Fruit fly (Drosophila melanogaster) whole organism, embryonic: Measurements from ENCODE around the gene CG14795.

ENCODE experiments used
- B-H2 ChIP-seq: fragments of 200-800 bp; sonication (Bioruptor generic); optimal IDR thresholded peaks from 2 replicates; lab custom pipeline; 2018; ENCODE audit warnings: missing biosample characterization, mild to moderate bottlenecking, missing genetic modification characterization
- BtbVII ChIP-seq: fragments of 200-800 bp; sonication (Bioruptor generic); optimal IDR thresholded peaks from 3 replicates; lab custom pipeline; 2017; ENCODE audit warnings: missing biosample characterization, mild to moderate bottlenecking, missing genetic modification characterization
- C15 ChIP-seq: fragments of 200-800 bp; sonication (Bioruptor generic); IDR thresholded peaks from 3 replicates; pipeline ENCODE4 v1.3.6; 2022; ENCODE audit warnings: missing biosample characterization, missing genetic modification characterization
- CG10462 ChIP-seq: fragments of 200-800 bp; sonication (Bioruptor generic); optimal IDR thresholded peaks from 2 replicates; lab custom pipeline; 2016; ENCODE audit warnings: missing biosample characterization, missing genetic modification characterization
- CG10979 ChIP-seq: fragments of 200-800 bp; sonication (Bioruptor generic); optimal IDR thresholded peaks from 2 replicates; lab custom pipeline; 2018; ENCODE audit warnings: missing biosample characterization, mild to moderate bottlenecking, missing genetic modification characterization, moderate library complexity
- CG15696 ChIP-seq: fragments of 200-800 bp; sonication (Bioruptor generic); optimal IDR thresholded peaks from 2 replicates; lab custom pipeline; 2019; ENCODE audit warnings: missing biosample characterization, mild to moderate bottlenecking, missing genetic modification characterization, moderate library complexity
- CG17361 ChIP-seq: fragments of 200-800 bp; sonication (Bioruptor generic); IDR thresholded peaks from 3 replicates; pipeline ENCODE4 v1.3.6; 2022; ENCODE audit warnings: missing biosample characterization, missing genetic modification characterization
- CG1792 ChIP-seq: fragments of 200-800 bp; sonication (Bioruptor generic); optimal IDR thresholded peaks from 2 replicates; lab custom pipeline; 2016; ENCODE audit warnings: missing biosample characterization, missing genetic modification characterization
- CG4282 ChIP-seq: fragments of 200-800 bp; sonication (Bioruptor generic); optimal IDR thresholded peaks from 2 replicates; lab custom pipeline; 2016; ENCODE audit warnings: missing biosample characterization, missing genetic modification characterization
- CG4360 ChIP-seq: fragments of 200-800 bp; sonication (Bioruptor generic); IDR thresholded peaks from 2 replicates; pipeline ENCODE4 v1.3.6; 2022; ENCODE audit warnings: missing biosample characterization, missing genetic modification characterization
- CG7963 ChIP-seq: fragments of 200-800 bp; sonication (Bioruptor generic); IDR thresholded peaks from 3 replicates; pipeline ENCODE4 v1.3.6; 2022; ENCODE audit warnings: missing biosample characterization, missing genetic modification characterization; ENCODE audit not compliant: partially characterized antibody
- CG8924 ChIP-seq: fragments of 200-800 bp; optimal IDR thresholded peaks from 3 replicates; lab custom pipeline; 2019; ENCODE audit warnings: missing biosample characterization, mild to moderate bottlenecking, missing genetic modification characterization, moderate library complexity
- CG9215 ChIP-seq: fragments of 200-800 bp; sonication (Bioruptor generic); IDR thresholded peaks from 2 replicates; pipeline ENCODE4 v1.3.6; 2022; ENCODE audit warnings: missing biosample characterization, missing genetic modification characterization
- CG9797 ChIP-seq: fragments of 200-800 bp; sonication (Bioruptor generic); optimal IDR thresholded peaks from 3 replicates; lab custom pipeline; 2018; ENCODE audit warnings: missing biosample characterization, mild to moderate bottlenecking, missing genetic modification characterization
- CHES-1-like ChIP-seq: fragments of 200-800 bp; sonication (Bioruptor generic); optimal IDR thresholded peaks from 2 replicates; lab custom pipeline; 2016; ENCODE audit warnings: missing biosample characterization, missing genetic modification characterization
- Chrac-16 ChIP-seq: fragments of 200-800 bp; sonication (Bioruptor generic); optimal IDR thresholded peaks from 3 replicates; lab custom pipeline; 2016; ENCODE audit warnings: missing biosample characterization, missing genetic modification characterization
- D ChIP-seq, 2 experiments: fragments of 200-800 bp in 1 of 2; fragments of >200 bp in 1 of 2; sonication (Bioruptor generic) in 1 of 2; optimal IDR thresholded peaks; 2 replicates in 1 of 2; 3 replicates in 1 of 2; lab custom pipeline; 2017; ENCODE audit warnings: mild to moderate bottlenecking in 1 of 2, missing biosample characterization in 1 of 2, missing genetic modification characterization in 1 of 2, missing genetic modification reagents in 1 of 2
- Dip2 ChIP-seq: fragments of 200-800 bp; sonication (Bioruptor generic); IDR thresholded peaks from 2 replicates; pipeline ENCODE4 v1.3.6; 2022; ENCODE audit warnings: missing biosample characterization, missing genetic modification characterization
- Fer1 ChIP-seq: fragments of 200-800 bp; sonication (Bioruptor generic); optimal IDR thresholded peaks from 2 replicates; lab custom pipeline; 2017; ENCODE audit warnings: missing biosample characterization, mild to moderate bottlenecking, missing genetic modification characterization
- HLH3B ChIP-seq: fragments of 200-800 bp; sonication (Bioruptor generic); IDR thresholded peaks from 2 replicates; pipeline ENCODE4 v1.3.6; 2022; ENCODE audit warnings: missing biosample characterization, missing genetic modification characterization
- Hand ChIP-seq: fragments of 200-800 bp; sonication (Bioruptor generic); optimal IDR thresholded peaks from 2 replicates; lab custom pipeline; 2017; ENCODE audit warnings: mild to moderate bottlenecking, missing biosample characterization, missing genetic modification reagents, missing genetic modification characterization
- HmgZ ChIP-seq: fragments of 200-800 bp; sonication (Bioruptor generic); optimal IDR thresholded peaks from 2 replicates; lab custom pipeline; 2018; ENCODE audit warnings: missing biosample characterization, mild to moderate bottlenecking, missing genetic modification characterization
- Hmr ChIP-seq: fragments of 200-800 bp; sonication (Bioruptor generic); optimal IDR thresholded peaks from 3 replicates; lab custom pipeline; 2017; ENCODE audit warnings: mild to moderate bottlenecking, missing biosample characterization, missing genetic modification reagents, missing genetic modification characterization
- Meics ChIP-seq: fragments of 200-800 bp; sonication (Bioruptor generic); optimal IDR thresholded peaks from 2 replicates; lab custom pipeline; 2017; ENCODE audit warnings: missing biosample characterization, mild to moderate bottlenecking, missing genetic modification characterization
- Oaz ChIP-seq: fragments of 200-800 bp; sonication (Bioruptor generic); IDR thresholded peaks from 2 replicates; pipeline ENCODE4 v1.3.6; 2022; ENCODE audit warnings: missing biosample characterization, missing genetic modification characterization
- Rfx ChIP-seq: fragments of 200-800 bp; sonication (Bioruptor generic); IDR thresholded peaks from 2 replicates; pipeline ENCODE4 v1.3.6; 2022; ENCODE audit warnings: missing biosample characterization, missing genetic modification characterization
- Six4 ChIP-seq: fragments of 200-800 bp; sonication (Bioruptor generic); optimal IDR thresholded peaks from 2 replicates; lab custom pipeline; 2016; ENCODE audit warnings: missing biosample characterization, missing genetic modification characterization
- Ssrp ChIP-seq: fragments of 200-800 bp; sonication (Bioruptor generic); optimal IDR thresholded peaks from 2 replicates; lab custom pipeline; 2018; ENCODE audit warnings: missing biosample characterization, mild to moderate bottlenecking, missing genetic modification characterization, moderate library complexity
- Vsx1 ChIP-seq: fragments of 200-800 bp; sonication (Bioruptor generic); optimal IDR thresholded peaks from 2 replicates; lab custom pipeline; 2017; ENCODE audit warnings: missing biosample characterization, mild to moderate bottlenecking, missing genetic modification characterization, missing genetic modification reagents
- ac ChIP-seq: fragments of 200-800 bp; sonication (Bioruptor generic); optimal IDR thresholded peaks from 3 replicates; lab custom pipeline; 2017; ENCODE audit warnings: missing biosample characterization, mild to moderate bottlenecking, missing genetic modification characterization
- cad ChIP-seq: fragments of >200 bp; optimal IDR thresholded peaks from 2 replicates; lab custom pipeline; 2017; ENCODE audit warnings: missing biosample characterization, missing genetic modification characterization
- crc ChIP-seq: fragments of 200-800 bp; sonication (Bioruptor generic); optimal IDR thresholded peaks from 2 replicates; lab custom pipeline; 2016; ENCODE audit warnings: missing biosample characterization, missing genetic modification characterization
- croc ChIP-seq: fragments of 200-800 bp; sonication (Bioruptor generic); conservative IDR thresholded peaks from 3 replicates; pipeline ENCODE4 v1.3.6; 2022; ENCODE audit warnings: missing biosample characterization, missing genetic modification characterization
- dan ChIP-seq: fragments of 200-800 bp; sonication (Bioruptor generic); IDR thresholded peaks from 2 replicates; pipeline ENCODE4 v1.3.6; 2022; ENCODE audit warnings: missing biosample characterization, missing genetic modification characterization
- danr ChIP-seq: fragments of 200-800 bp; sonication (Bioruptor generic); IDR thresholded peaks from 2 replicates; pipeline ENCODE4 v1.3.6; 2022; ENCODE audit warnings: missing biosample characterization, missing genetic modification characterization
- dysf ChIP-seq: fragments of 200-800 bp; sonication (Bioruptor generic); IDR thresholded peaks from 3 replicates; pipeline ENCODE4 v1.3.6; 2022; ENCODE audit warnings: missing biosample characterization, missing genetic modification characterization
- fd96Cb ChIP-seq: fragments of 200-800 bp; sonication (Bioruptor generic); optimal IDR thresholded peaks from 2 replicates; lab custom pipeline; 2018; ENCODE audit warnings: missing biosample characterization, mild to moderate bottlenecking, missing genetic modification characterization, moderate library complexity
- grn ChIP-seq: fragments of 200-800 bp; sonication (Bioruptor generic); optimal IDR thresholded peaks from 3 replicates; lab custom pipeline; 2017; ENCODE audit warnings: missing biosample characterization, missing genetic modification characterization
- hbn ChIP-seq: fragments of 200-800 bp; sonication (Bioruptor generic); IDR thresholded peaks from 2 replicates; pipeline ENCODE4 v1.3.6; 2022; ENCODE audit warnings: missing biosample characterization, missing genetic modification characterization; ENCODE audit not compliant: partially characterized antibody
- ind ChIP-seq: fragments of 200-800 bp; sonication (Bioruptor generic); optimal IDR thresholded peaks from 3 replicates; lab custom pipeline; 2016; ENCODE audit warnings: missing biosample characterization, missing genetic modification characterization
- lmd ChIP-seq: fragments of 200-800 bp; sonication (Bioruptor generic); IDR thresholded peaks from 2 replicates; pipeline ENCODE4 v1.3.6; 2022; ENCODE audit warnings: missing biosample characterization, missing genetic modification characterization
- pfk ChIP-seq: fragments of 200-800 bp; sonication (Bioruptor generic); optimal IDR thresholded peaks from 2 replicates; lab custom pipeline; 2018; ENCODE audit warnings: missing biosample characterization, mild to moderate bottlenecking, missing genetic modification characterization, moderate library complexity
- pho ChIP-seq: fragments of 200-800 bp; sonication (Bioruptor generic); optimal IDR thresholded peaks from 2 replicates; lab custom pipeline; 2016; ENCODE audit warnings: missing biosample characterization, missing genetic modification characterization
- pnt ChIP-seq: fragments of 200-800 bp; sonication (Bioruptor generic); optimal IDR thresholded peaks from 3 replicates; lab custom pipeline; 2016; ENCODE audit warnings: missing biosample characterization, missing genetic modification characterization
- rib ChIP-seq: fragments of 200-800 bp; sonication (Bioruptor generic); IDR thresholded peaks from 2 replicates; pipeline ENCODE4 v1.3.6; 2022; ENCODE audit warnings: missing biosample characterization, missing genetic modification characterization
- tup ChIP-seq: fragments of 200-800 bp; sonication (Bioruptor generic); optimal IDR thresholded peaks from 2 replicates; lab custom pipeline; 2016; ENCODE audit warnings: missing biosample characterization, mild to moderate bottlenecking, missing genetic modification characterization, moderate library complexity
- vvl ChIP-seq: fragments of 200-800 bp; sonication (Bioruptor generic); IDR thresholded peaks from 2 replicates; pipeline ENCODE4 v1.3.6; 2022; ENCODE audit warnings: missing biosample characterization, missing genetic modification characterization
- wdn ChIP-seq: fragments of 200-800 bp; sonication (Bioruptor generic); IDR thresholded peaks from 2 replicates; pipeline ENCODE4 v1.3.6; 2022; ENCODE audit warnings: missing biosample characterization, missing genetic modification characterization
- zf30C ChIP-seq: fragments of 200-800 bp; sonication (Bioruptor generic); optimal IDR thresholded peaks from 3 replicates; lab custom pipeline; 2018; ENCODE audit warnings: missing biosample characterization, mild to moderate bottlenecking, missing genetic modification characterization

Gene CG14795

dm6 chrX:1478276-1479122 is 34.1 kb downstream of the CG14795 start, which contains the start of gene rush (continued):
- TF ChIP-seq cad (GFP tag; lab: Kevin White, UChicago) (no peak), CHES-1-like (GFP tag; lab: Kevin White, UChicago) (no peak), lmd (GFP tag; lab: Robert Waterston, UW) (peak; percentile 45; the same call in 1 of the 2 replicates), Ssrp (tag; lab: Kevin White, UChicago) (no peak), B-H2 (GFP tag; lab: Kevin White, UChicago) (peak; percentile 2), Dip2 (GFP tag; lab: Robert Waterston, UW) (no peak), pnt (peak; percentile 24), CG7963 (GFP tag; lab: Robert Waterston, UW) (no peak), Hand (no peak), CG17361 (GFP tag; lab: Robert Waterston, UW) (0 out of 3 replicates have a peak, but pooled peaks have one; percentile 24), dan (GFP tag; lab: Robert Waterston, UW) (no peak), Hmr (GFP tag; lab: Kevin White, UChicago) (peak; percentile 56), CG10462 (no peak), fd96Cb (tag; lab: Kevin White, UChicago) (no peak), HmgZ (peak; percentile 26), CG10979 (tag; lab: Kevin White, UChicago) (no peak), vvl (peak; percentile 52; the same call in 1 of the 2 replicates), Rfx (GFP tag; lab: Robert Waterston, UW) (peak; percentile 70), HLH3B (GFP tag; lab: Robert Waterston, UW) (no peak), pfk (GFP tag; lab: Kevin White, UChicago) (no peak), BtbVII (GFP tag; lab: Kevin White, UChicago) (no peak), C15 (GFP tag; lab: Robert Waterston, UW) (no peak), Fer1 (GFP tag; lab: Kevin White, UChicago) (no peak), CG15696 (no peak), crc (no peak), wdn (0 out of 2 replicates have a peak, but pooled peaks have one; percentile 43), CG4360 (peak; percentile 26; the same call in 1 of the 2 replicates), dysf (GFP tag; lab: Robert Waterston, UW) (0 out of 3 replicates have a peak, but pooled peaks have one; percentile 18), CG8924 (no peak), grn (GFP tag; lab: Kevin White, UChicago) (no peak), ind (GFP tag; lab: Kevin White, UChicago) (peak; percentile 25), CG9215 (GFP tag; lab: Robert Waterston, UW) (no peak), Chrac-16 (GFP tag; lab: Kevin White, UChicago) (no peak), CG4282 (GFP tag; lab: Kevin White, UChicago) (no peak), pho (peak; percentile 53), Meics (GFP tag; lab: Kevin White, UChicago) (no peak), ac (no peak), hbn (no peak), tup (GFP tag; lab: Kevin White, UChicago) (no peak), Six4 (GFP tag; lab: Kevin White, UChicago) (no peak), CG1792 (GFP tag; lab: Kevin White, UChicago) (peak; percentile 13), D (optimal IDR thresholded peaks at IDR 0.05; lab: Kevin White, UChicago) (no peak), D (GFP tag; optimal IDR thresholded peaks at IDR 0.05; lab: Kevin White, UChicago) (no peak), rib (GFP tag; lab: Robert Waterston, UW) (no peak), croc (GFP tag; lab: Robert Waterston, UW) (no peak), CG9797 (GFP tag; lab: Kevin White, UChicago) (peak; percentile 80), danr (GFP tag; lab: Robert Waterston, UW) (no peak), zf30C (GFP tag; lab: Kevin White, UChicago) (peak; percentile 95), Oaz (GFP tag; lab: Robert Waterston, UW) (no peak), Vsx1 (no peak)
